Fruit fly (Drosophila melanogaster) whole organism, embryonic: Measurements from ENCODE around the gene MED14.

ENCODE experiments used
- Blimp-1 ChIP-seq: fragments of 200-800 bp; sonication (Bioruptor generic); optimal IDR thresholded peaks from 3 replicates; lab custom pipeline; 2018; ENCODE audit warnings: missing biosample characterization, missing genetic modification characterization, mild to moderate bottlenecking, moderate library complexity, missing genetic modification reagents
- CG10321 ChIP-seq: fragments of 200-800 bp; sonication (Bioruptor generic); IDR thresholded peaks from 2 replicates; pipeline ENCODE4 v1.3.6; 2022; ENCODE audit warnings: missing biosample characterization, missing genetic modification characterization
- CG10979 ChIP-seq: fragments of 200-800 bp; sonication (Bioruptor generic); optimal IDR thresholded peaks from 2 replicates; lab custom pipeline; 2018; ENCODE audit warnings: missing biosample characterization, mild to moderate bottlenecking, missing genetic modification characterization, moderate library complexity
- CG11456 ChIP-seq: fragments of 200-800 bp; sonication (Bioruptor generic); IDR thresholded peaks from 3 replicates; pipeline ENCODE4 v1.3.6; 2022; ENCODE audit warnings: missing biosample characterization, missing genetic modification characterization
- CG12299 ChIP-seq: fragments of 200-800 bp; sonication (Bioruptor generic); optimal IDR thresholded peaks from 2 replicates; lab custom pipeline; 2018; ENCODE audit warnings: missing biosample characterization, mild to moderate bottlenecking, missing genetic modification characterization
- CG13894 ChIP-seq: fragments of 200-800 bp; sonication (Bioruptor generic); optimal IDR thresholded peaks from 3 replicates; lab custom pipeline; 2018; ENCODE audit warnings: missing biosample characterization, mild to moderate bottlenecking, missing genetic modification characterization, moderate library complexity
- CG15269 ChIP-seq: fragments of 200-800 bp; sonication (Bioruptor generic); optimal IDR thresholded peaks from 2 replicates; lab custom pipeline; 2018; ENCODE audit warnings: missing biosample characterization, mild to moderate bottlenecking, missing genetic modification characterization, moderate library complexity
- CG15601 ChIP-seq: fragments of 200-800 bp; sonication (Bioruptor generic); optimal IDR thresholded peaks from 3 replicates; lab custom pipeline; 2019; ENCODE audit warnings: missing biosample characterization, mild to moderate bottlenecking, missing genetic modification characterization, moderate library complexity
- CG16779 ChIP-seq: fragments of 200-800 bp; sonication (Bioruptor generic); IDR thresholded peaks from 2 replicates; pipeline ENCODE4 v1.3.6; 2022; ENCODE audit warnings: missing biosample characterization, missing genetic modification characterization
- CG2199 ChIP-seq: fragments of 200-800 bp; sonication (Bioruptor generic); IDR thresholded peaks from 3 replicates; pipeline ENCODE4 v1.3.6; 2022; ENCODE audit warnings: missing biosample characterization, missing genetic modification characterization
- CG34224 ChIP-seq: fragments of 200-800 bp; sonication (Bioruptor generic); IDR thresholded peaks from 3 replicates; pipeline ENCODE4 v1.3.6; 2022; ENCODE audit warnings: missing biosample characterization, missing genetic modification characterization; ENCODE audit not compliant: partially characterized antibody
- CG34376 ChIP-seq: fragments of 200-800 bp; sonication (Bioruptor generic); optimal IDR thresholded peaks from 2 replicates; lab custom pipeline; 2018; ENCODE audit warnings: missing biosample characterization, mild to moderate bottlenecking, missing genetic modification characterization
- CG6765 ChIP-seq: fragments of 200-800 bp; sonication (Bioruptor generic); optimal IDR thresholded peaks from 3 replicates; lab custom pipeline; 2017; ENCODE audit warnings: missing biosample characterization, mild to moderate bottlenecking, missing genetic modification characterization
- CG8290 ChIP-seq, 3 experiments: fragments of 200-800 bp; sonication (Bioruptor generic); optimal IDR thresholded peaks; 2 replicates each; lab custom pipeline; 2016 to 2019; ENCODE audit warnings: missing biosample characterization in 3 of 3, missing genetic modification characterization in 3 of 3, mild to moderate bottlenecking in 2 of 3, moderate library complexity in 1 of 3
- CG9727 ChIP-seq: fragments of 200-800 bp; sonication (Bioruptor generic); optimal IDR thresholded peaks from 3 replicates; lab custom pipeline; 2017; ENCODE audit warnings: missing biosample characterization, mild to moderate bottlenecking, missing genetic modification characterization
- CG9876 ChIP-seq: fragments of 200-800 bp; sonication (Bioruptor generic); optimal IDR thresholded peaks from 2 replicates; lab custom pipeline; 2016; ENCODE audit warnings: missing biosample characterization, missing genetic modification characterization
- Dek ChIP-seq: fragments of 200-800 bp; sonication (Bioruptor generic); optimal IDR thresholded peaks from 3 replicates; lab custom pipeline; 2019; ENCODE audit warnings: missing biosample characterization, mild to moderate bottlenecking, missing genetic modification characterization, moderate library complexity
- Dfd ChIP-seq, 2 experiments: fragments of >200 bp; optimal IDR thresholded peaks; 2 replicates each; lab custom pipeline; 2017; ENCODE audit warnings: missing biosample characterization in 2 of 2, missing genetic modification characterization in 2 of 2
- Eip74EF ChIP-seq, 2 experiments: fragments of 200-800 bp in 1 of 2; fragments of >200 bp in 1 of 2; sonication (Bioruptor generic) in 1 of 2; optimal IDR thresholded peaks; 2 replicates each; lab custom pipeline; 2017 to 2019; ENCODE audit warnings: missing biosample characterization in 2 of 2, missing genetic modification characterization in 2 of 2, mild to moderate bottlenecking in 1 of 2, moderate library complexity in 1 of 2
- HLHmδ ChIP-seq: fragments of 200-800 bp; sonication (Bioruptor generic); optimal IDR thresholded peaks from 2 replicates; lab custom pipeline; 2018; ENCODE audit warnings: missing biosample characterization, mild to moderate bottlenecking, missing genetic modification characterization, moderate library complexity
- Hand ChIP-seq: fragments of 200-800 bp; sonication (Bioruptor generic); optimal IDR thresholded peaks from 2 replicates; lab custom pipeline; 2017; ENCODE audit warnings: mild to moderate bottlenecking, missing biosample characterization, missing genetic modification reagents, missing genetic modification characterization
- Hmr ChIP-seq: fragments of 200-800 bp; sonication (Bioruptor generic); optimal IDR thresholded peaks from 3 replicates; lab custom pipeline; 2017; ENCODE audit warnings: mild to moderate bottlenecking, missing biosample characterization, missing genetic modification reagents, missing genetic modification characterization
- Hr78 ChIP-seq, 2 experiments: fragments of 200-800 bp in 1 of 2; fragments of >200 bp in 1 of 2; sonication (Bioruptor generic) in 1 of 2; optimal IDR thresholded peaks; 2 replicates each; lab custom pipeline; 2017 to 2019; ENCODE audit warnings: missing biosample characterization in 2 of 2, missing genetic modification characterization in 2 of 2, mild to moderate bottlenecking in 1 of 2, moderate library complexity in 1 of 2
- Lim3 ChIP-seq: fragments of 200-800 bp; sonication (Bioruptor generic); IDR thresholded peaks from 2 replicates; pipeline ENCODE4 v1.3.6; 2022; ENCODE audit warnings: missing biosample characterization, missing genetic modification characterization
- Meics ChIP-seq: fragments of 200-800 bp; sonication (Bioruptor generic); optimal IDR thresholded peaks from 2 replicates; lab custom pipeline; 2017; ENCODE audit warnings: missing biosample characterization, mild to moderate bottlenecking, missing genetic modification characterization
- Nf-YA ChIP-seq: fragments of 200-800 bp; sonication (Bioruptor generic); IDR thresholded peaks from 2 replicates; pipeline ENCODE4 v1.3.6; 2022; ENCODE audit warnings: missing biosample characterization, missing genetic modification characterization
- Rfx ChIP-seq: fragments of 200-800 bp; sonication (Bioruptor generic); IDR thresholded peaks from 2 replicates; pipeline ENCODE4 v1.3.6; 2022; ENCODE audit warnings: missing biosample characterization, missing genetic modification characterization
- Sox102F ChIP-seq: fragments of 200-800 bp; sonication (Bioruptor generic); optimal IDR thresholded peaks from 2 replicates; lab custom pipeline; 2018; ENCODE audit warnings: missing biosample characterization, mild to moderate bottlenecking, missing genetic modification characterization, moderate library complexity
- abd-A ChIP-seq: fragments of 200-800 bp; sonication (Bioruptor generic); optimal IDR thresholded peaks from 3 replicates; lab custom pipeline; 2019; ENCODE audit warnings: missing biosample characterization, mild to moderate bottlenecking, missing genetic modification characterization, moderate library complexity
- dmrt11E ChIP-seq: fragments of 200-800 bp; sonication (Bioruptor generic); optimal IDR thresholded peaks from 3 replicates; lab custom pipeline; 2018; ENCODE audit warnings: missing biosample characterization, mild to moderate bottlenecking, missing genetic modification characterization, moderate library complexity
- dpn ChIP-seq, 2 experiments: fragments of 200-800 bp; sonication (Bioruptor generic); optimal IDR thresholded peaks; 3 replicates each; lab custom pipeline; 2016; ENCODE audit warnings: missing biosample characterization in 2 of 2, missing genetic modification characterization in 2 of 2
- ems ChIP-seq: fragments of 200-800 bp; sonication (Bioruptor generic); optimal IDR thresholded peaks from 3 replicates; lab custom pipeline; 2016; ENCODE audit warnings: missing biosample characterization, missing genetic modification characterization
- fu2 ChIP-seq: fragments of 200-800 bp; sonication (Bioruptor generic); optimal IDR thresholded peaks from 2 replicates; lab custom pipeline; 2016; ENCODE audit warnings: missing biosample characterization, missing genetic modification characterization
- grn ChIP-seq: fragments of 200-800 bp; sonication (Bioruptor generic); optimal IDR thresholded peaks from 3 replicates; lab custom pipeline; 2017; ENCODE audit warnings: missing biosample characterization, missing genetic modification characterization
- gsb-n ChIP-seq: fragments of 200-800 bp; sonication (Bioruptor generic); optimal IDR thresholded peaks from 3 replicates; lab custom pipeline; 2018; ENCODE audit warnings: missing biosample characterization, mild to moderate bottlenecking, missing genetic modification characterization
- kni ChIP-seq: fragments of 200-800 bp; sonication (Bioruptor generic); optimal IDR thresholded peaks from 3 replicates; lab custom pipeline; 2017; ENCODE audit warnings: mild to moderate bottlenecking, missing biosample characterization, missing genetic modification reagents, missing genetic modification characterization
- luna ChIP-seq: fragments of 200-800 bp; sonication (Bioruptor generic); optimal IDR thresholded peaks from 2 replicates; lab custom pipeline; 2016; ENCODE audit warnings: missing biosample characterization, missing genetic modification characterization
- mirr ChIP-seq: fragments of 200-800 bp; sonication (Bioruptor generic); optimal IDR thresholded peaks from 3 replicates; lab custom pipeline; 2018; ENCODE audit warnings: missing biosample characterization, mild to moderate bottlenecking, missing genetic modification characterization
- nmo ChIP-seq: fragments of 200-800 bp; sonication (Bioruptor generic); optimal IDR thresholded peaks from 2 replicates; lab custom pipeline; 2018; ENCODE audit warnings: missing biosample characterization, mild to moderate bottlenecking, missing genetic modification characterization, moderate library complexity
- pnt ChIP-seq: fragments of 200-800 bp; sonication (Bioruptor generic); optimal IDR thresholded peaks from 3 replicates; lab custom pipeline; 2016; ENCODE audit warnings: missing biosample characterization, missing genetic modification characterization
- prd ChIP-seq, 3 experiments: fragments of >200 bp in 2 of 3; fragments of 200-800 bp in 1 of 3; sonication (Bioruptor generic) in 1 of 3; optimal IDR thresholded peaks in 2 of 3; IDR thresholded peaks in 1 of 3; 2 replicates in 2 of 3; 3 replicates in 1 of 3; pipeline versions ENCODE4 v1.3.6 to Lab custom; 2017 to 2022; ENCODE audit warnings: missing biosample characterization in 1 of 3, missing genetic modification characterization in 1 of 3
- pzg ChIP-seq: fragments of 200-800 bp; sonication (Bioruptor generic); optimal IDR thresholded peaks from 3 replicates; lab custom pipeline; 2018; ENCODE audit warnings: missing biosample characterization, mild to moderate bottlenecking, missing genetic modification characterization, moderate library complexity
- repo ChIP-seq: fragments of 200-800 bp; sonication (Bioruptor generic); optimal IDR thresholded peaks from 2 replicates; lab custom pipeline; 2016; ENCODE audit warnings: missing biosample characterization, missing genetic modification characterization
- run ChIP-seq: fragments of 200-800 bp; sonication (Bioruptor generic); optimal IDR thresholded peaks from 3 replicates; lab custom pipeline; 2018; ENCODE audit warnings: missing biosample characterization, mild to moderate bottlenecking, missing genetic modification characterization
- sd ChIP-seq: fragments of 200-800 bp; sonication (Bioruptor generic); optimal IDR thresholded peaks from 3 replicates; lab custom pipeline; 2018; ENCODE audit warnings: missing biosample characterization, mild to moderate bottlenecking, missing genetic modification characterization, moderate library complexity
- slbo ChIP-seq: fragments of 200-800 bp; sonication (Bioruptor generic); IDR thresholded peaks from 2 replicates; pipeline ENCODE4 v1.3.6; 2022; ENCODE audit warnings: missing biosample characterization, missing genetic modification characterization
- trh ChIP-seq: fragments of 200-800 bp; sonication (Bioruptor generic); optimal IDR thresholded peaks from 2 replicates; lab custom pipeline; 2016; ENCODE audit warnings: missing biosample characterization, missing genetic modification characterization
- wdn ChIP-seq: fragments of 200-800 bp; sonication (Bioruptor generic); IDR thresholded peaks from 2 replicates; pipeline ENCODE4 v1.3.6; 2022; ENCODE audit warnings: missing biosample characterization, missing genetic modification characterization
- z ChIP-seq: fragments of 200-800 bp; sonication (Bioruptor generic); IDR thresholded peaks from 3 replicates; pipeline ENCODE4 v1.3.6; 2022; ENCODE audit warnings: missing biosample characterization, missing genetic modification characterization
- zen2 ChIP-seq: fragments of 200-800 bp; sonication (Bioruptor generic); IDR thresholded peaks from 3 replicates; pipeline ENCODE4 v1.3.6; 2022; ENCODE audit warnings: missing biosample characterization, missing genetic modification characterization; ENCODE audit not compliant: partially characterized antibody

MED14 gene

DNA sequence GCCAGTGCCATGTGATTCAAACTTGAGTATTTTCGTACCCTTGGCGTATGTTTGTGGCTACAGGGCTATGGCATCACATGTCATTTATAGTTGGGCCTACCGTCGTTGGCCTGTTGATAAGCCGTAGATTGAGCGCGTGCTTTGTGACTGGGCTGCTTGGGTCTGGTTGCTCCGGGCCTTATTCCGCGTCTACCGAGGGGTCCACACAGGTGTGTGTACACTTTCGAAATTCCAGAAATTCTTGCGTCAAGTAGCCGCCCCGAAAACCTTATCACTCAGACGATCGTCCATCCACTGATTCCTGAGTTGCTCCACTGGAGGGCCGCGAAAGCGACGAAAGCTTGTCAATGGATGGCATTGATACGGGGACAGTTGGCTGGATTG is 45.0 kb downstream of the MED14 start (continued):
- TF ChIP-seq HLHmδ (GFP tag; lab: Kevin White, UChicago) (no peak), CG2199 (GFP tag; lab: Robert Waterston, UW) (no peak), zen2 (GFP tag; lab: Robert Waterston, UW) (no peak), CG10321 (no peak), CG16779 (no peak), z (GFP tag; lab: Robert Waterston, UW) (no peak), CG34376 (GFP tag; lab: Kevin White, UChicago) (peak; percentile 59), mirr (no peak), repo (GFP tag; lab: Kevin White, UChicago) (no peak), CG15601 (tag; lab: Kevin White, UChicago) (peak; percentile 17), run (no peak), Rfx (0 out of 2 replicates have a peak, but pooled peaks have one; percentile 10), pzg (GFP tag; lab: Kevin White, UChicago) (no peak), CG11456 (no peak), nmo (no peak), Dfd (GFP tag; optimal IDR thresholded peaks at IDR 0.05; lab: Kevin White, UChicago) (no peak), luna (GFP tag; lab: Kevin White, UChicago) (no peak), dmrt11E (tag; lab: Kevin White, UChicago) (no peak), Nf-YA (0 out of 2 replicates have a peak, but pooled peaks have one; percentile 20), Dek (tag; lab: Kevin White, UChicago) (no peak), gsb-n (tag; lab: Kevin White, UChicago) (no peak), fu2 (no peak), prd (optimal IDR thresholded peaks at IDR 0.05; lab: Kevin White, UChicago) (no peak), prd (GFP tag; IDR thresholded peaks at IDR 0.05; lab: Robert Waterston, UW) (no peak), ems (GFP tag; lab: Kevin White, UChicago) (no peak), CG15269 (no peak), pnt (no peak), kni (no peak), CG34224 (no peak), wdn (GFP tag; lab: Robert Waterston, UW) (no peak), Lim3 (GFP tag; lab: Robert Waterston, UW) (no peak), Meics (GFP tag; lab: Kevin White, UChicago) (peak; percentile 13), CG10979 (tag; lab: Kevin White, UChicago) (no peak), Sox102F (GFP tag; lab: Kevin White, UChicago) (no peak), slbo (0 out of 2 replicates have a peak, but pooled peaks have one; percentile 9), sd (tag; lab: Kevin White, UChicago) (peak; percentile 99), CG12299 (tag; lab: Kevin White, UChicago) (no peak), dpn (GFP tag; optimal IDR thresholded peaks at IDR 0.05; lab: Kevin White, UChicago) (no peak), CG9727 (GFP tag; lab: Kevin White, UChicago) (no peak)

DNA sequence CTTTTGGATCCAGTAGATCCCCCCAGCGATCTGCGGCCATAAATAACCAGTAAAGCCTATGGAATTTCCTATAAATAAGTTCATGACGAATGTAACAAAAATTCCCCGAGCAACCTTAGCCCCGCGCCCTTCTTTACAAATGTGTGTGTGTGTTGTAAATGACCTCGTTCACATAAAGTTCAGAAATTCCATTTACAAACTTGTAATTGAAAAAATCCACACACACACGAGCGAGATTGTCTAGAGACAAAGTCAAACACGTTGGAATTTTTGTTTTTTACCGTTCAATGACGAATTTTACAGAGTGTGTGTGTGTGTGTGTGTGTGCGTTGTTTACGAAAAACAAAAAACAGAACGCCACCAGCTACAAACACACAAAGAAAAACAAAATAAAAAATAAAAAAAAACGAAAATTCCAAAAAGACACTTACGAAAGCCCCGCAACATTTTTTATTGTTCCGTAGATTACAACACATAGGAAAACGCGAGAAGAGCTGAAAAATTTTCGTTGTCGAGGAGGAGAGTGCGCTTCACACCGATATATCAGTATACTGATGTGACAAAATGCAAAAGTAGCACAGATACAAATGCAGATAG is 45.8 kb downstream of the MED14 start:
- TF ChIP-seq CG6765 (GFP tag; lab: Kevin White, UChicago), result peak; percentile 12
- TF ChIP-seq grn (GFP tag; lab: Kevin White, UChicago), result peak; percentile 40
- no peak for TF ChIP-seq Hmr (GFP tag; lab: Kevin White, UChicago)
- TF ChIP-seq CG9876 (GFP tag; lab: Kevin White, UChicago), result no peak
- TF ChIP-seq Blimp-1, result peak; percentile 7
- peak; percentile 26 for TF ChIP-seq CG13894 (tag; lab: Kevin White, UChicago)
- no peak for TF ChIP-seq CG8290 (GFP tag; optimal IDR thresholded peaks at IDR 0.05; lab: Kevin White, UChicago)
- peak in 1 of 2 experiments; percentile 31 for TF ChIP-seq CG8290 (tag; optimal IDR thresholded peaks at IDR 0.05; lab: Kevin White, UChicago)
- peak in 1 of 2 experiments; percentile 77 for TF ChIP-seq Hr78 (GFP tag; optimal IDR thresholded peaks at IDR 0.05; lab: Kevin White, UChicago)
- TF ChIP-seq Hand (GFP tag; lab: Kevin White, UChicago), result no peak
- TF ChIP-seq Sox102F (GFP tag; lab: Kevin White, UChicago), result peak; percentile 33
- peak in 1 of 2 experiments; percentile 51 for TF ChIP-seq Eip74EF (GFP tag; optimal IDR thresholded peaks at IDR 0.05; lab: Kevin White, UChicago)
- no peak for TF ChIP-seq trh
- TF ChIP-seq abd-A, result peak; percentile 83
